Worm (Caenorhabditis elegans): ENCODE results near the gene K04G7.1.

Gene K04G7.1

DNA sequence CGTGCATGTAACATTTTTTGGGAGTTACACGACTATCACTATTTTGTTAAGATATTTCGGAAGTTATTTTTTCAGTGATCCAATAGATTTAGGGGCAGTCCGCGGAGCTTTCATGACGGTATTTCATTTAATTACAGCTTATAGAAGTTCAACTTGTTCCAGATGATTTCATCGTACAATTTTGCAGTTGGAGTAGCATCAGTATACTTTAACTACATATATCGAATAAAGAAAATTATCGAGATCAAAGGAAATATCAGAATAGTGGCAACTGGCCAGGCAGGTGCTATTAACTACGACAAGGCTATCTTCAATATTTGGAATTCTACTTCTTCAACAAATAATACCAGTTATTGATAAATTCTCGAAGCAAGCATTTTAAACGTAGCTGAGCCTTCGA, 16.0 kb downstream of the K04G7.1 start:
- TF ChIP-seq ces-1 (GFP tag; optimal IDR thresholded peaks at IDR 0.05) (no peak), lin-35 (GFP tag; optimal IDR thresholded peaks at IDR 0.05) (no peak), ceh-82 (tag; optimal IDR thresholded peaks at IDR 0.05) (no peak), nhr-85 (tag) (peak; percentile 46), nhr-76 (tag; optimal IDR thresholded peaks at IDR 0.05) (no peak), dsc-1 (tag; optimal IDR thresholded peaks at IDR 0.05) (no peak), nhr-84 (tag; optimal IDR thresholded peaks at IDR 0.05) (no peak), egl-27 (tag; optimal IDR thresholded peaks at IDR 0.05) (no peak), lsy-2 (tag; optimal IDR thresholded peaks at IDR 0.05) (peak in 1 of 2 experiments; percentile 14), efl-1 (optimal IDR thresholded peaks at IDR 0.05) (no peak), efl-1 (GFP tag; optimal IDR thresholded peaks at IDR 0.05 in 1 of 2) (peak in 1 of 2 experiments; percentile 85), nhr-20 (tag; optimal IDR thresholded peaks at IDR 0.05) (no peak)

DNA sequence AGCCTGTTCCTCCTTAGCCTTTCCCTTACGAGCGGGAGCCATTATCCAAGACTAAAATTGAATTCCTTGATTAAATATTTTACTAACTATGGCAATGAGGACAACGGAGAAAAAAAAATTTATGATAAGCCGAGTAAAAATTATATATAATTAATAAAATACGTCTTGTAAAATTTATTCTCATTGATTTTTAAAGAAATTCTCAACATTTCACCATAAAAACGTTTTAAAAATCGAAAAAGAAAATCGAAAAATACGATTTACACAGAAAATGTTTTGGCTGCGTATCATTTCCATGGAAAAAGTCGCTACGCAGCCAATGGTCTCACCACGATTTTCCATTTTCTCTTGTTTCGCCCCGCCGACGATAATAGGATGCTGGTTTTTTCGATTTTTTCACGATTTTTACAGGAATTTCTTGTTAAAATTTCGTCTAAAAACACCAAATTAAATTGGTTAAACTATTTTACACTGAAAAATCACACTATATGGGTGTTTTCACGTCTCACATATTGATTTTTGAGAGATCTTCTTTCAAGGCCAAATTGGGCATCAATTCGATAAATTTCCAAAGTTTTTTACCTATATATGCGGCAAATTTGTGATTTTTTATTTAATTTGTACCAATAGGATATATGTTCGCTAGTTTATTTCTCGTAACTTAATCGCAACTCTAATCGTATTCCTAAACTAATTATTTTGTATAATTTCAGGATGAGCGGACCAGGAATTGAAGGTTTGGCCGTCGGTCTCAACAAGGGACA, 17.2 kb downstream of the K04G7.1 start, which contains the start of the genes rps-14 and rpl-36:
Gene rps-14, minus strand, starts transcription at position 51 of the 764 bp plus-strand sequence.
Gene rpl-36, plus strand, starts transcription at position 714 of the 764 bp plus-strand sequence.
- peak; percentile 94 for TF ChIP-seq isw-1 (GFP tag; IDR thresholded peaks at IDR 0.05)
- TF ChIP-seq egl-13 (tag; optimal IDR thresholded peaks at IDR 0.05), result peak; percentile 71
- peak in 1 of 2 experiments; percentile 75 for TF ChIP-seq ztf-11 (tag; optimal IDR thresholded peaks at IDR 0.05)
- TF ChIP-seq nhr-90 (tag; optimal IDR thresholded peaks at IDR 0.05; ENCODE audit: poor library complexity), result peak; percentile 92
- peak; percentile 34 for TF ChIP-seq ceh-90 (tag; optimal IDR thresholded peaks at IDR 0.05)
- TF ChIP-seq irx-1 (tag; optimal IDR thresholded peaks at IDR 0.05), result peak; percentile 83
- TF ChIP-seq ceh-63 (GFP tag; optimal IDR thresholded peaks at IDR 0.05), result no peak
- TF ChIP-seq hpl-2 (GFP tag; optimal IDR thresholded peaks at IDR 0.05), result peak; percentile 78
- peak; percentile 30 for TF ChIP-seq ama-1 (optimal IDR thresholded peaks at IDR 0.05)
- TF ChIP-seq unc-98 (GFP tag; IDR thresholded peaks at IDR 0.05), result no peak
- peak; percentile 84 for TF ChIP-seq fos-1 (tag; optimal IDR thresholded peaks at IDR 0.05)
- peak; percentile 92 for TF ChIP-seq swsn-7 (tag; optimal IDR thresholded peaks at IDR 0.05)
- peak; percentile 59 for TF ChIP-seq sox-4 (tag; optimal IDR thresholded peaks at IDR 0.05)
- TF ChIP-seq zag-1 (tag; optimal IDR thresholded peaks at IDR 0.05), result peak; percentile 51
- peak; percentile 92 for TF ChIP-seq lin-14 (GFP tag; optimal IDR thresholded peaks at IDR 0.05)
- TF ChIP-seq tbx-2 (tag; optimal IDR thresholded peaks at IDR 0.05), result peak; percentile 87
- TF ChIP-seq nhr-85 (tag), result peak; percentile 94
- peak; percentile 5 for TF ChIP-seq vab-15 (tag; optimal IDR thresholded peaks at IDR 0.05)
- peak; percentile 40 for TF ChIP-seq fkh-4 (tag; optimal IDR thresholded peaks at IDR 0.05; ENCODE audit: borderline replicate concordance)
- peak; percentile 80 for TF ChIP-seq unc-86 (tag; optimal IDR thresholded peaks at IDR 0.05)
- no peak for TF ChIP-seq ces-1 (GFP tag; optimal IDR thresholded peaks at IDR 0.05)
- TF ChIP-seq sptf-1 (tag; optimal IDR thresholded peaks at IDR 0.05), result no peak
- TF ChIP-seq nhr-47 (tag; optimal IDR thresholded peaks at IDR 0.05), result peak; percentile 92
- TF ChIP-seq ets-5 (GFP tag; IDR thresholded peaks at IDR 0.05), result no peak
- TF ChIP-seq unc-30 (tag; optimal IDR thresholded peaks at IDR 0.05), result no peak
- peak; percentile 44 for TF ChIP-seq elt-2 (tag; optimal IDR thresholded peaks at IDR 0.05)
- TF ChIP-seq dsc-1 (tag; optimal IDR thresholded peaks at IDR 0.05), result peak; percentile 89
- peak; percentile 77 for TF ChIP-seq aha-1 (tag; optimal IDR thresholded peaks at IDR 0.05)
- TF ChIP-seq lin-13 (GFP tag; optimal IDR thresholded peaks at IDR 0.05), result peak; percentile 87
- peak; percentile 69 for TF ChIP-seq F16B12.6 (tag; optimal IDR thresholded peaks at IDR 0.05)
- peak; percentile 88 to 93 for TF ChIP-seq lin-35 (GFP tag; optimal IDR thresholded peaks at IDR 0.05)
- peak; percentile 83 to 86 (median 86) for TF ChIP-seq dpl-1 (GFP tag; optimal IDR thresholded peaks at IDR 0.05)
- peak in 3 of 6 experiments; percentile 76 to 94 (median 88) for TF ChIP-seq elt-3 (tag; optimal IDR thresholded peaks at IDR 0.05)
- no peak for TF ChIP-seq Y116A8C.19 (tag; optimal IDR thresholded peaks at IDR 0.05; ENCODE audit: borderline replicate concordance)
- peak; percentile 93 for TF ChIP-seq blmp-1 (tag; optimal IDR thresholded peaks at IDR 0.05)
- TF ChIP-seq nhr-19 (GFP tag; conservative IDR thresholded peaks at IDR 0.05), result peak; percentile 92
- TF ChIP-seq pqm-1 (tag; optimal IDR thresholded peaks at IDR 0.05), result no peak
- peak; percentile 94 for TF ChIP-seq nhr-20 (tag; optimal IDR thresholded peaks at IDR 0.05)
- no peak for TF ChIP-seq unc-62 (GFP tag; optimal IDR thresholded peaks at IDR 0.05)
- peak; percentile 74 for TF ChIP-seq nhr-237 (tag; optimal IDR thresholded peaks at IDR 0.05)
- no peak for TF ChIP-seq sup-37 (GFP tag; optimal IDR thresholded peaks at IDR 0.05)
- peak; percentile 90 for TF ChIP-seq nhr-77 (tag; optimal IDR thresholded peaks at IDR 0.05)
- peak; percentile 93 for TF ChIP-seq nhr-71 (tag; optimal IDR thresholded peaks at IDR 0.05)
- peak; percentile 88 to 90 (median 89) for TF ChIP-seq ceh-82 (tag; optimal IDR thresholded peaks at IDR 0.05)

All from whole organism, L1 larva.